Fruit fly (Drosophila melanogaster) whole organism, embryonic: ENCODE measurements around the gene CG7943.

ENCODE experiments used
- B-H2 ChIP-seq: fragments of 200-800 bp; sonication (Bioruptor generic); optimal IDR thresholded peaks from 2 replicates; lab custom pipeline; 2018; ENCODE audit warnings: missing biosample characterization, mild to moderate bottlenecking, missing genetic modification characterization
- Bdp1 ChIP-seq: fragments of 200-800 bp; sonication (Bioruptor generic); optimal IDR thresholded peaks from 3 replicates; lab custom pipeline; 2016; ENCODE audit warnings: missing biosample characterization, missing genetic modification characterization
- CG10209 ChIP-seq: fragments of 200-800 bp; sonication (Bioruptor generic); optimal IDR thresholded peaks from 3 replicates; lab custom pipeline; 2017; ENCODE audit warnings: missing biosample characterization, mild to moderate bottlenecking, missing genetic modification characterization, missing genetic modification reagents
- CG10654 ChIP-seq: fragments of 200-800 bp; sonication (Bioruptor generic); optimal IDR thresholded peaks from 2 replicates; lab custom pipeline; 2016; ENCODE audit warnings: missing biosample characterization, missing genetic modification characterization
- CG10979 ChIP-seq: fragments of 200-800 bp; sonication (Bioruptor generic); optimal IDR thresholded peaks from 2 replicates; lab custom pipeline; 2018; ENCODE audit warnings: missing biosample characterization, mild to moderate bottlenecking, missing genetic modification characterization, moderate library complexity
- CG11085 ChIP-seq: fragments of 200-800 bp; sonication (Bioruptor generic); IDR thresholded peaks from 2 replicates; pipeline ENCODE4 v1.3.6; 2022; ENCODE audit warnings: missing biosample characterization, missing genetic modification characterization
- CG12155 ChIP-seq: fragments of 200-800 bp; sonication (Bioruptor generic); optimal IDR thresholded peaks from 3 replicates; lab custom pipeline; 2016; ENCODE audit warnings: missing biosample characterization, missing genetic modification characterization
- CG13424 ChIP-seq: fragments of 200-800 bp; sonication (Bioruptor generic); optimal IDR thresholded peaks from 2 replicates; lab custom pipeline; 2019; ENCODE audit warnings: missing biosample characterization, mild to moderate bottlenecking, missing genetic modification characterization, moderate library complexity
- CG13624 ChIP-seq: fragments of 200-800 bp; sonication (Bioruptor generic); optimal IDR thresholded peaks from 2 replicates; lab custom pipeline; 2016; ENCODE audit warnings: missing biosample characterization, missing genetic modification characterization
- CG13894 ChIP-seq: fragments of 200-800 bp; sonication (Bioruptor generic); optimal IDR thresholded peaks from 3 replicates; lab custom pipeline; 2018; ENCODE audit warnings: missing biosample characterization, mild to moderate bottlenecking, missing genetic modification characterization, moderate library complexity
- CG2116 ChIP-seq: fragments of 200-800 bp; sonication (Bioruptor generic); optimal IDR thresholded peaks from 3 replicates; lab custom pipeline; 2018; ENCODE audit warnings: missing biosample characterization, mild to moderate bottlenecking, missing genetic modification characterization
- CG30403 ChIP-seq: fragments of 200-800 bp; sonication (Bioruptor generic); optimal IDR thresholded peaks from 3 replicates; lab custom pipeline; 2016; ENCODE audit warnings: missing biosample characterization, missing genetic modification characterization
- CG31365 ChIP-seq: fragments of 200-800 bp; sonication (Bioruptor generic); optimal IDR thresholded peaks from 2 replicates; lab custom pipeline; 2018; ENCODE audit warnings: missing biosample characterization, mild to moderate bottlenecking, missing genetic modification characterization
- CG34224 ChIP-seq: fragments of 200-800 bp; sonication (Bioruptor generic); IDR thresholded peaks from 3 replicates; pipeline ENCODE4 v1.3.6; 2022; ENCODE audit warnings: missing biosample characterization, missing genetic modification characterization; ENCODE audit not compliant: partially characterized antibody
- CG4404 ChIP-seq: fragments of 200-800 bp; sonication (Bioruptor generic); IDR thresholded peaks from 2 replicates; pipeline ENCODE4 v1.3.6; 2022; ENCODE audit warnings: missing biosample characterization, missing genetic modification characterization
- CG6254 ChIP-seq: fragments of 200-800 bp; sonication (Bioruptor generic); optimal IDR thresholded peaks from 3 replicates; lab custom pipeline; 2017; ENCODE audit warnings: mild to moderate bottlenecking, missing biosample characterization, missing genetic modification reagents, missing genetic modification characterization
- CG7556 ChIP-seq: fragments of 200-800 bp; sonication (Bioruptor generic); optimal IDR thresholded peaks from 2 replicates; lab custom pipeline; 2017; ENCODE audit warnings: missing biosample characterization, mild to moderate bottlenecking, missing genetic modification characterization
- CkIIα-i1 ChIP-seq: fragments of 200-800 bp; sonication (Bioruptor generic); IDR thresholded peaks from 2 replicates; pipeline ENCODE4 v1.3.6; 2022; ENCODE audit warnings: missing biosample characterization, missing genetic modification characterization
- D19B ChIP-seq: fragments of 200-800 bp; sonication (Bioruptor generic); optimal IDR thresholded peaks from 2 replicates; lab custom pipeline; 2017; ENCODE audit warnings: missing biosample characterization, mild to moderate bottlenecking, missing genetic modification characterization
- Dll ChIP-seq: fragments of 200-800 bp; sonication (Bioruptor generic); IDR thresholded peaks from 4 replicates; pipeline ENCODE4 v1.3.6; 2022; ENCODE audit warnings: missing biosample characterization, missing genetic modification characterization; ENCODE audit not compliant: partially characterized antibody
- Hand ChIP-seq: fragments of 200-800 bp; sonication (Bioruptor generic); optimal IDR thresholded peaks from 2 replicates; lab custom pipeline; 2017; ENCODE audit warnings: mild to moderate bottlenecking, missing biosample characterization, missing genetic modification reagents, missing genetic modification characterization
- Lim3 ChIP-seq: fragments of 200-800 bp; sonication (Bioruptor generic); IDR thresholded peaks from 2 replicates; pipeline ENCODE4 v1.3.6; 2022; ENCODE audit warnings: missing biosample characterization, missing genetic modification characterization
- Lpt ChIP-seq: fragments of >200 bp; optimal IDR thresholded peaks from 2 replicates; lab custom pipeline; 2018; ENCODE audit warnings: missing biosample characterization, missing genetic modification characterization
- Neu2 ChIP-seq: fragments of 200-800 bp; sonication (Bioruptor generic); optimal IDR thresholded peaks from 3 replicates; lab custom pipeline; 2016; ENCODE audit warnings: missing biosample characterization, missing genetic modification characterization, borderline replicate concordance
- Oli ChIP-seq: fragments of 200-800 bp; sonication (Bioruptor generic); optimal IDR thresholded peaks from 2 replicates; lab custom pipeline; 2018; ENCODE audit warnings: missing biosample characterization, mild to moderate bottlenecking, missing genetic modification characterization, moderate library complexity
- Sin3A ChIP-seq: fragments of >200 bp; optimal IDR thresholded peaks from 2 replicates; lab custom pipeline; 2018
- Sox102F ChIP-seq: fragments of 200-800 bp; sonication (Bioruptor generic); optimal IDR thresholded peaks from 2 replicates; lab custom pipeline; 2018; ENCODE audit warnings: missing biosample characterization, mild to moderate bottlenecking, missing genetic modification characterization, moderate library complexity
- Sry-δ ChIP-seq: fragments of 200-800 bp; sonication (Bioruptor generic); optimal IDR thresholded peaks from 2 replicates; lab custom pipeline; 2016; ENCODE audit warnings: missing biosample characterization, missing genetic modification characterization
- YL-1 ChIP-seq: fragments of 200-800 bp; sonication (Bioruptor generic); optimal IDR thresholded peaks from 3 replicates; lab custom pipeline; 2017; ENCODE audit warnings: missing biosample characterization, mild to moderate bottlenecking, missing genetic modification characterization
- az2 ChIP-seq: fragments of 200-800 bp; sonication (Bioruptor generic); optimal IDR thresholded peaks from 3 replicates; lab custom pipeline; 2016; ENCODE audit warnings: missing biosample characterization, missing genetic modification characterization
- br ChIP-seq: fragments of >200 bp; optimal IDR thresholded peaks from 2 replicates; lab custom pipeline; 2017
- cas ChIP-seq: fragments of 200-800 bp; sonication (Bioruptor generic); IDR thresholded peaks from 2 replicates; pipeline ENCODE4 v1.3.6; 2022; ENCODE audit warnings: missing biosample characterization, missing genetic modification characterization
- crp ChIP-seq, 2 experiments: fragments of 200-800 bp; sonication (Bioruptor generic); optimal IDR thresholded peaks; 2 replicates in 1 of 2; 3 replicates in 1 of 2; lab custom pipeline; 2017; ENCODE audit warnings: missing biosample characterization in 2 of 2, missing genetic modification characterization in 2 of 2, mild to moderate bottlenecking in 1 of 2, moderate library complexity in 1 of 2
- da ChIP-seq: fragments of 200-800 bp; sonication (Bioruptor generic); optimal IDR thresholded peaks from 2 replicates; lab custom pipeline; 2016; ENCODE audit warnings: missing biosample characterization, missing genetic modification characterization
- danr ChIP-seq: fragments of 200-800 bp; sonication (Bioruptor generic); IDR thresholded peaks from 2 replicates; pipeline ENCODE4 v1.3.6; 2022; ENCODE audit warnings: missing biosample characterization, missing genetic modification characterization
- dati ChIP-seq: fragments of 200-800 bp; sonication (Bioruptor generic); IDR thresholded peaks from 2 replicates; pipeline ENCODE4 v1.3.6; 2022; ENCODE audit warnings: missing biosample characterization, missing genetic modification characterization
- dpn ChIP-seq, 2 experiments: fragments of 200-800 bp; sonication (Bioruptor generic); optimal IDR thresholded peaks; 3 replicates each; lab custom pipeline; 2016; ENCODE audit warnings: missing biosample characterization in 2 of 2, missing genetic modification characterization in 2 of 2
- hkb ChIP-seq, 2 experiments: fragments of 200-800 bp in 1 of 2; fragments of >200 bp in 1 of 2; sonication (Bioruptor generic) in 1 of 2; IDR thresholded peaks in 1 of 2; optimal IDR thresholded peaks in 1 of 2; 2 replicates each; pipeline versions ENCODE4 v1.3.6 to Lab custom; 2017 to 2022; ENCODE audit warnings: missing biosample characterization in 1 of 2, missing genetic modification characterization in 1 of 2
- inv ChIP-seq: fragments of 200-800 bp; sonication (Bioruptor generic); IDR thresholded peaks from 2 replicates; pipeline ENCODE4 v1.3.6; 2022; ENCODE audit warnings: missing biosample characterization, missing genetic modification characterization; ENCODE audit not compliant: partially characterized antibody
- klu ChIP-seq: fragments of 200-800 bp; sonication (Bioruptor generic); IDR thresholded peaks from 2 replicates; pipeline ENCODE4 v1.3.6; 2022; ENCODE audit warnings: missing biosample characterization, missing genetic modification characterization
- org-1 ChIP-seq: fragments of 200-800 bp; sonication (Bioruptor generic); optimal IDR thresholded peaks from 2 replicates; lab custom pipeline; 2017; ENCODE audit warnings: missing biosample characterization, missing genetic modification characterization
- pum ChIP-seq: fragments of 200-800 bp; sonication (Bioruptor generic); optimal IDR thresholded peaks from 2 replicates; lab custom pipeline; 2016; ENCODE audit warnings: missing biosample characterization, missing genetic modification characterization
- ranshi ChIP-seq: fragments of 200-800 bp; sonication (Bioruptor generic); IDR thresholded peaks from 2 replicates; pipeline ENCODE4 v1.3.6; 2022; ENCODE audit warnings: missing biosample characterization, missing genetic modification characterization
- ro ChIP-seq: fragments of 200-800 bp; sonication (Bioruptor generic); IDR thresholded peaks from 2 replicates; pipeline ENCODE4 v1.3.6; 2022; ENCODE audit warnings: missing biosample characterization, missing genetic modification characterization
- run ChIP-seq: fragments of 200-800 bp; sonication (Bioruptor generic); optimal IDR thresholded peaks from 3 replicates; lab custom pipeline; 2018; ENCODE audit warnings: missing biosample characterization, mild to moderate bottlenecking, missing genetic modification characterization
- sug ChIP-seq: fragments of 200-800 bp; optimal IDR thresholded peaks from 2 replicates; lab custom pipeline; 2019; ENCODE audit warnings: missing biosample characterization, mild to moderate bottlenecking, missing genetic modification characterization, moderate library complexity
- tin ChIP-seq: fragments of 200-800 bp; sonication (Bioruptor generic); optimal IDR thresholded peaks from 3 replicates; lab custom pipeline; 2016; ENCODE audit warnings: missing biosample characterization, missing genetic modification characterization
- toy ChIP-seq: fragments of 200-800 bp; sonication (Bioruptor generic); IDR thresholded peaks from 2 replicates; pipeline ENCODE4 v1.3.6; 2022; ENCODE audit warnings: missing biosample characterization, missing genetic modification characterization
- wor ChIP-seq: fragments of 200-800 bp; sonication (Bioruptor generic); IDR thresholded peaks from 2 replicates; pipeline ENCODE4 v1.3.6; 2022; ENCODE audit warnings: missing biosample characterization, missing genetic modification characterization
- z ChIP-seq: fragments of 200-800 bp; sonication (Bioruptor generic); IDR thresholded peaks from 3 replicates; pipeline ENCODE4 v1.3.6; 2022; ENCODE audit warnings: missing biosample characterization, missing genetic modification characterization
- zen2 ChIP-seq: fragments of 200-800 bp; sonication (Bioruptor generic); IDR thresholded peaks from 3 replicates; pipeline ENCODE4 v1.3.6; 2022; ENCODE audit warnings: missing biosample characterization, missing genetic modification characterization; ENCODE audit not compliant: partially characterized antibody

The CG7943 gene

DNA sequence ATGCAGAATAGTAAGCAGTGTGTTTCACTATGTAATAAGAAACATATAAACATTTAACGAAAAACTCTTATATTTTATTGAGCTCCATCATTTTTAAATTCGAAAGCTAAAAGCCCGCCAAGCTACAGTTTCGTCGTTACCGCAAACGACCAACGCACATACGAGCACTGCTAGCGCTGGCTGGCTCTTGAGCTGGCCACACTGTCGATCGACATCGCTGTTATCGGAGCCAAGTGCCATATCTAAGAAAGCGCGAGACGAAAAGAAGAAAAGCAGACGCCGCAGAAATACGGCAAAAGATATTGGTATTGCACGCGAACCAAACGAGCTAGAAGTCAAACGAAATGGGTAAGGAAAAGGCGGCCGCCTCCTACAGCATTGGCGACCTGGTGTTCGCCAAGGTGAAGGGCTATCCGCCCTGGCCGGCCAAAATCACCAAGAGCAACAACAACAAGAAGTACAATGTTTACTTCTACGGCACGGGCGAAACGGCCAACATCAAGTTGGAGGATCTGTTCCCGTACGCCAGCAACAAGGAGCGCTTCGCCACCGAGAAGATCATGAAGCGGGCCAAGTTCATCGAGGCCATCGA lies 6.3 kb downstream of the CG7943 start, which contains the start of gene Jasper (continued):
- TF ChIP-seq az2 = no peak
- TF ChIP-seq CG12155 (GFP tag; lab: Kevin White, UChicago) = peak; percentile 8
- TF ChIP-seq hkb (optimal IDR thresholded peaks at IDR 0.05; lab: Kevin White, UChicago) = no peak
- no peak for TF ChIP-seq hkb (GFP tag; IDR thresholded peaks at IDR 0.05; lab: Robert Waterston, UW)
- TF ChIP-seq org-1 = no peak
- peak; percentile 82 for TF ChIP-seq CG2116 (GFP tag; lab: Kevin White, UChicago)
- TF ChIP-seq Neu2 (GFP tag; lab: Kevin White, UChicago) = no peak
- TF ChIP-seq CG7556 (GFP tag; lab: Kevin White, UChicago) = no peak
- TF ChIP-seq CG4404 (GFP tag; lab: Robert Waterston, UW) = no peak
- no peak for TF ChIP-seq Oli (tag; lab: Kevin White, UChicago)
- TF ChIP-seq D19B = no peak
- TF ChIP-seq YL-1 = peak; percentile 71
- no peak for TF ChIP-seq cas
- TF ChIP-seq dpn (GFP tag; optimal IDR thresholded peaks at IDR 0.05; lab: Kevin White, UChicago) = peak in 1 of 2 experiments; percentile 40
- no peak for TF ChIP-seq CG10979 (tag; lab: Kevin White, UChicago)
- peak; percentile 51 for TF ChIP-seq sug (tag; lab: Kevin White, UChicago)
- peak; percentile 38 for TF ChIP-seq CG13894 (tag; lab: Kevin White, UChicago)
- TF ChIP-seq CG6254 (GFP tag; lab: Kevin White, UChicago) = peak; percentile 71
- TF ChIP-seq CG13624 = peak; percentile 58
- no peak for TF ChIP-seq Lim3
- no peak for TF ChIP-seq ro
- TF ChIP-seq zen2 (GFP tag; lab: Robert Waterston, UW) = no peak
- no peak for TF ChIP-seq crp (GFP tag; optimal IDR thresholded peaks at IDR 0.05; lab: Kevin White, UChicago)
- TF ChIP-seq CG31365 (tag; lab: Kevin White, UChicago) = no peak
- no peak for TF ChIP-seq Hand (GFP tag; lab: Kevin White, UChicago)
- no peak for TF ChIP-seq Lpt (GFP tag; lab: Kevin White, UChicago)
- TF ChIP-seq CG30403 (GFP tag; lab: Kevin White, UChicago) = no peak
- TF ChIP-seq Bdp1 = peak; percentile 5
- TF ChIP-seq CG11085 (GFP tag; lab: Robert Waterston, UW) = no peak
- TF ChIP-seq CkIIα-i1 (GFP tag; lab: Robert Waterston, UW) = no peak
- TF ChIP-seq CG34224 (GFP tag; lab: Robert Waterston, UW) = peak; percentile 11; the same call in 1 of the 3 replicates
- TF ChIP-seq z (GFP tag; lab: Robert Waterston, UW) = no peak
- no peak for TF ChIP-seq br (lab: Kevin White, UChicago)
- TF ChIP-seq B-H2 = peak; percentile 23
- TF ChIP-seq CG10209 (GFP tag; lab: Kevin White, UChicago) = no peak
- TF ChIP-seq CG10654 (GFP tag; lab: Kevin White, UChicago) = peak; percentile 18
- peak; percentile 73 for TF ChIP-seq Sin3A (lab: Kevin White, UChicago)
- peak; percentile 58 for TF ChIP-seq Dll
- peak; percentile 100 for TF ChIP-seq Sry-δ (GFP tag; lab: Kevin White, UChicago)
- no peak for TF ChIP-seq danr (GFP tag; lab: Robert Waterston, UW)
- TF ChIP-seq inv (GFP tag; lab: Robert Waterston, UW) = no peak
- TF ChIP-seq pum (GFP tag; lab: Kevin White, UChicago) = no peak
- no peak for TF ChIP-seq wor (GFP tag; lab: Robert Waterston, UW)
- TF ChIP-seq toy = no peak
- TF ChIP-seq klu (GFP tag; lab: Robert Waterston, UW) = no peak
- no peak for TF ChIP-seq da (GFP tag; lab: Kevin White, UChicago)
- no peak for TF ChIP-seq Sox102F (GFP tag; lab: Kevin White, UChicago)
- TF ChIP-seq tin (GFP tag; lab: Kevin White, UChicago) = no peak
- peak; percentile 2 for TF ChIP-seq CG13424 (tag; lab: Kevin White, UChicago)
- TF ChIP-seq ranshi = no peak
- peak; percentile 54 for TF ChIP-seq run (tag; lab: Kevin White, UChicago)
- TF ChIP-seq dati (GFP tag; lab: Robert Waterston, UW) = no peak
